Worm (Caenorhabditis elegans): ENCODE data around the gene itm-2.

DNA sequence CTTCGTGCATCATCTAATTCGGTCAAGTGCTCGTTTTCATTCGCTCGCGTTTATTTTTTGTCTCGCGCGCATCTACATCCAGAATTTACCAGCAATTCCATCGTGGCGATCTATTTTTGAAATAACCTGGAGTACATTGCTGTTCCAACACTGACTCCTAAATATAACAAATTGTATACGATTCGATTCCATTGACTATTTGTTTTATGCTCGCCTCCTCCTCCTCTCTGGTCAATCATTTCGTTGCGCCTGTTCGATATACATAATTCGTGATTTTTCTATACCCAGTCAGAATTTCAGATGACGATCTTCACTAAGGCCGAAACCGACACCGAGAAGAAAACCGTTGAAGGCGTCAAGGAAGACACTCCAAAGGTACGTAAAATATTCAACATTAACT is at the start of gene itm-2:
- TF ChIP-seq set-16 (GFP tag; IDR thresholded peaks at IDR 0.05), result no peak
- TF ChIP-seq unc-39 (tag; optimal IDR thresholded peaks at IDR 0.05), result no peak
- TF ChIP-seq skn-1 (tag; optimal IDR thresholded peaks at IDR 0.05), result no peak
- TF ChIP-seq nhr-11 (tag; optimal IDR thresholded peaks at IDR 0.05), result no peak
- no peak for TF ChIP-seq Y48G9A.11 (GFP tag; IDR thresholded peaks at IDR 0.05)
- TF ChIP-seq cey-2 (tag; optimal IDR thresholded peaks at IDR 0.05; ENCODE audit: borderline replicate concordance, insufficient read depth), result no peak
- no peak for TF ChIP-seq nhr-237 (tag; optimal IDR thresholded peaks at IDR 0.05)
- no peak for TF ChIP-seq R02D3.7 (tag; optimal IDR thresholded peaks at IDR 0.05)

Data from whole organism, L4 larva.